Worm (Caenorhabditis elegans): ENCODE measurements around the gene pzf-1.

ce11 chrV:15890115-15890514, 38.1 kb downstream of the pzf-1 start:
- TF ChIP-seq nhr-11 (tag; optimal IDR thresholded peaks at IDR 0.05): no peak
- no peak for TF ChIP-seq Y22D7AL.16 (tag; optimal IDR thresholded peaks at IDR 0.05)
- no peak for TF ChIP-seq elt-2 (tag; optimal IDR thresholded peaks at IDR 0.05)
- no peak for TF ChIP-seq ceh-14 (tag; optimal IDR thresholded peaks at IDR 0.05)
- no peak for TF ChIP-seq pha-4 (tag; optimal IDR thresholded peaks at IDR 0.05)
- no peak for TF ChIP-seq ama-1 (optimal IDR thresholded peaks at IDR 0.05)
- no peak for TF ChIP-seq unc-55 (GFP tag; optimal IDR thresholded peaks at IDR 0.05)
- TF ChIP-seq tbx-2 (tag; optimal IDR thresholded peaks at IDR 0.05): no peak
- no peak for TF ChIP-seq sdc-2 (tag; optimal IDR thresholded peaks at IDR 0.05)
- no peak for TF ChIP-seq dve-1 (tag; optimal IDR thresholded peaks at IDR 0.05)
- no peak for TF ChIP-seq ceh-48 (tag; optimal IDR thresholded peaks at IDR 0.05)
- TF ChIP-seq lin-11 (tag; optimal IDR thresholded peaks at IDR 0.05): no peak
- no peak for TF ChIP-seq pag-3 (tag; optimal IDR thresholded peaks at IDR 0.05; ENCODE audit: borderline replicate concordance)

Data from whole organism, late embryonic.